Worm (Caenorhabditis elegans) whole organism, midembryonic: ENCODE results near the gene talp-3.

Source experiments
- T22C8.4 ChIP-seq: fragments of 200-800 bp; sonication (Bioruptor generic); IDR thresholded peaks from 2 replicates; pipeline ENCODE4 v1.3.6; 2022; ENCODE audit warnings: missing genetic modification characterization, missing compliant biosample characterization
- tab-1 ChIP-seq: fragments of 200-800 bp; sonication (Bioruptor generic); IDR thresholded peaks from 2 replicates; pipeline ENCODE4 v1.3.6; 2022; ENCODE audit warnings: missing genetic modification characterization, missing compliant biosample characterization
- ztf-23 ChIP-seq: fragments of 200-800 bp; sonication (Bioruptor generic); IDR thresholded peaks from 2 replicates; pipeline ENCODE4 v1.3.6; 2022; ENCODE audit warnings: missing genetic modification reagents, missing genetic modification characterization, missing compliant biosample characterization
- ztf-29 ChIP-seq: fragments of 200-800 bp; sonication (Bioruptor generic); IDR thresholded peaks from 2 replicates; pipeline ENCODE4 v1.3.6; 2022; ENCODE audit warnings: missing genetic modification reagents, missing genetic modification characterization, missing compliant biosample characterization

- no peak for TF ChIP-seq T22C8.4 (GFP tag; lab: Robert Waterston, UW)
- no peak for TF ChIP-seq ztf-29 (GFP tag; lab: Robert Waterston, UW)
- no peak for TF ChIP-seq tab-1 (GFP tag; lab: Robert Waterston, UW)
- no peak for TF ChIP-seq ztf-23 (GFP tag; lab: Robert Waterston, UW)
Measured at ce11 chrIV:14634826-14635225, 18.4 kb downstream of the talp-3 start, which contains the start of gene ule-2.
